Worm (Caenorhabditis elegans): ENCODE data around the gene ZK632.10.

- TF ChIP-seq snpc-4 (tag; optimal IDR thresholded peaks at IDR 0.05) (no peak), C16A3.4 (tag; optimal IDR thresholded peaks at IDR 0.05) (peak; percentile 55), zag-1 (tag; optimal IDR thresholded peaks at IDR 0.05) (no peak), nhr-11 (tag; optimal IDR thresholded peaks at IDR 0.05) (no peak), blmp-1 (tag; optimal IDR thresholded peaks at IDR 0.05) (peak; percentile 70), mep-1 (tag; optimal IDR thresholded peaks at IDR 0.05) (peak; percentile 81), nhr-237 (tag; optimal IDR thresholded peaks at IDR 0.05) (no peak), lin-35 (GFP tag; optimal IDR thresholded peaks at IDR 0.05) (peak; percentile 61 to 70), unc-62 (GFP tag; optimal IDR thresholded peaks at IDR 0.05) (no peak), nhr-28 (tag; optimal IDR thresholded peaks at IDR 0.05) (no peak), sptf-1 (tag; optimal IDR thresholded peaks at IDR 0.05) (no peak)
These were observed at the start of gene ZK632.10, which contains the start of gene ZK632.11 for ce11 chrIII:9827163-9827951.
